Worm (Caenorhabditis elegans): ENCODE measurements around the gene klp-19.

- TF ChIP-seq lir-1 (GFP tag; conservative IDR thresholded peaks at IDR 0.05) (no peak), pbrm-1 (GFP tag; IDR thresholded peaks at IDR 0.05) (no peak), mel-28 (tag; optimal IDR thresholded peaks at IDR 0.05; ENCODE audit: borderline replicate concordance) (no peak), unc-130 (GFP tag; optimal IDR thresholded peaks at IDR 0.05) (no peak), pha-4 (tag; optimal IDR thresholded peaks at IDR 0.05) (no peak), unc-62 (GFP tag; optimal IDR thresholded peaks at IDR 0.05) (no peak), snpc-4 (GFP tag; optimal IDR thresholded peaks at IDR 0.05) (no peak), snpc-4 (tag; optimal IDR thresholded peaks at IDR 0.05) (no peak), ztf-3 (GFP tag; optimal IDR thresholded peaks at IDR 0.05) (no peak), ama-1 (optimal IDR thresholded peaks at IDR 0.05) (no peak), ama-1 (GFP tag; optimal IDR thresholded peaks at IDR 0.05) (no peak), bed-1 (GFP tag; IDR thresholded peaks at IDR 0.05) (no peak), let-607 (tag; optimal IDR thresholded peaks at IDR 0.05) (no peak), hsf-1 (GFP tag; IDR thresholded peaks at IDR 0.05) (no peak), egl-44 (GFP tag; IDR thresholded peaks at IDR 0.05) (no peak), lsl-1 (GFP tag; optimal IDR thresholded peaks at IDR 0.05) (no peak)
Observed at ce11 chrIII:13258163-13258562, 48.9 kb downstream of the klp-19 start.

Data from whole organism, young adult.